Fruit fly (Drosophila melanogaster) S2 (cell line): ENCODE measurements around the gene CG34297.

Experiments
- CG8478 ChIP-seq: fragments of >200 bp; optimal IDR thresholded peaks from 2 replicates; lab custom pipeline; 2018
- CTCF ChIP-seq, 2 experiments: fragments of >200 bp; optimal IDR thresholded peaks; 2 replicates each; lab custom pipeline; 2018

- no peak for TF ChIP-seq CTCF (optimal IDR thresholded peaks at IDR 0.05; lab: Kevin White, UChicago)
- no peak for TF ChIP-seq CG8478 (lab: Kevin White, UChicago)
These were observed at the start of gene CG34297 for dm6 chr3R:6747907-6748306.
